Worm (Caenorhabditis elegans) whole organism, young adult: ENCODE data around the gene nhr-133.

Experiments used
- D2030.7 ChIP-seq: fragments of 200-800 bp; sonication (Bioruptor generic); IDR thresholded peaks from 2 replicates; pipeline ENCODE4 v1.3.6; 2022; ENCODE audit warnings: missing genetic modification reagents, missing genetic modification characterization, missing compliant biosample characterization
- T26A5.8 ChIP-seq: sonication (generic microtip); optimal IDR thresholded peaks from 2 replicates; lab custom pipeline; 2016; ENCODE audit warnings: missing genetic modification characterization, missing compliant biosample characterization
- Y79H2A.3 ChIP-seq: fragments of 200-800 bp; sonication (Bioruptor generic); conservative IDR thresholded peaks from 2 replicates; pipeline ENCODE4 v1.3.6; 2022; ENCODE audit warnings: missing genetic modification reagents, missing genetic modification characterization, missing compliant biosample characterization
- ama-1 ChIP-seq, 3 experiments: fragments of 150-350 bp in 1 of 3; sonication (generic microtip) in 2 of 3; optimal IDR thresholded peaks; 2 replicates each; lab custom pipeline; 2014 to 2018; ENCODE audit warnings: missing biosample characterization in 2 of 3, missing genetic modification characterization in 2 of 3, missing genetic modification reagents in 2 of 3
- dpff-1 ChIP-seq: sonication (generic microtip); optimal IDR thresholded peaks from 2 replicates; lab custom pipeline; 2017; ENCODE audit warnings: mild to moderate bottlenecking, missing genetic modification characterization, missing compliant biosample characterization
- let-526 ChIP-seq: fragments of 200-800 bp; sonication (Bioruptor generic); IDR thresholded peaks from 2 replicates; pipeline ENCODE4 v1.3.6; 2022; ENCODE audit warnings: missing genetic modification reagents, missing genetic modification characterization, missing compliant biosample characterization
- lin-40 ChIP-seq: sonication (generic microtip); optimal IDR thresholded peaks from 2 replicates; lab custom pipeline; 2016; ENCODE audit warnings: missing genetic modification characterization, mild to moderate bottlenecking, missing compliant biosample characterization, missing genotype, missing genetic modification reagents
- lsl-1 ChIP-seq: fragments of 200-800 bp; sonication (Bioruptor generic); optimal IDR thresholded peaks from 2 replicates; lab custom pipeline; 2018; ENCODE audit warnings: mild to moderate bottlenecking, missing genetic modification characterization, moderate library complexity, missing compliant biosample characterization
- pha-4 ChIP-seq: fragments of 150-350 bp; sonication (generic microtip); optimal IDR thresholded peaks from 2 replicates; lab custom pipeline; 2014; ENCODE audit warnings: missing biosample characterization, missing genetic modification reagents, missing genetic modification characterization
- rcor-1 ChIP-seq: fragments of 200-800 bp; sonication (Bioruptor generic); IDR thresholded peaks from 2 replicates; pipeline ENCODE4 v1.3.6; 2022; ENCODE audit warnings: missing genetic modification reagents, missing genetic modification characterization, missing compliant biosample characterization
- ztf-28 ChIP-seq: fragments of 200-800 bp; sonication (Bioruptor generic); IDR thresholded peaks from 2 replicates; pipeline ENCODE4 v1.3.6; 2022; ENCODE audit warnings: missing genetic modification reagents, missing genetic modification characterization, missing compliant biosample characterization

DNA sequence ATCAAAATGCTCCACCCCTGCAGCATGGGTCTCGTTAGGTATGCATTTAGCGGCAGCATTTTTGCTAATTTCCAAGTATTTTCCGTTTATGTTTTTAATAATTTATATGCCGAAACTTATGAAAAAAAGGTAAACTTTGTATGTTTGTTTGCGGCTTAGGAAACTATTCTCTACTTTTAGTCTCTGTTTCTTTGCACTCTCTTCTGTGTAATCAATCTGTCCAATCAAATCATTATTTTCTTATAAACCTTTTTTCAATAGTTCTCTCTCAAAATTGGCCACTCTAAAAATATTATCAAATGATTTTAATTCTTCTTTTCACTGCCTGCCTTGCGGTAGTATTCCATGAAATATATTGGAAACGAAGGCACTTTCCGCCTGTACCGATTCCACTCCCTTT is 26.1 kb upstream of the nhr-133 start:
- TF ChIP-seq ztf-28 (GFP tag; lab: Robert Waterston, UW) (no peak), dpff-1 (tag; lab: Kevin White, UChicago) (no peak), T26A5.8 (tag; lab: Kevin White, UChicago) (no peak), pha-4 (tag; lab: Kevin White, UChicago) (no peak), lin-40 (tag; lab: Kevin White, UChicago) (no peak), Y79H2A.3 (GFP tag; lab: Robert Waterston, UW) (no peak), let-526 (no peak), D2030.7 (GFP tag; lab: Robert Waterston, UW) (no peak), ama-1 (optimal IDR thresholded peaks at IDR 0.05; lab: Kevin White, UChicago) (no peak), ama-1 (GFP tag; optimal IDR thresholded peaks at IDR 0.05; lab: Kevin White, UChicago) (no peak), lsl-1 (GFP tag; lab: Kevin White, UChicago) (no peak), rcor-1 (no peak)
